Fruit fly (Drosophila melanogaster) whole organism, embryonic: Measurements from ENCODE around the gene CG5160.
A peak's percentile ranks its signal among the peaks of the same experiment; 100 is the strongest.

Experiments used
- Aef1 ChIP-seq: fragments of 200-800 bp; sonication (Bioruptor generic); IDR thresholded peaks from 3 replicates; pipeline ENCODE4 v1.3.6; 2022; ENCODE audit warnings: missing biosample characterization, missing genetic modification characterization
- Asciz ChIP-seq: fragments of 200-800 bp; sonication (Bioruptor generic); optimal IDR thresholded peaks from 2 replicates; lab custom pipeline; 2017; ENCODE audit warnings: missing biosample characterization, mild to moderate bottlenecking, missing genetic modification characterization, missing genetic modification reagents
- Awh ChIP-seq: fragments of 200-800 bp; sonication (Bioruptor generic); IDR thresholded peaks from 2 replicates; pipeline ENCODE4, ENCODE4 v1.3.6; 2022; ENCODE audit warnings: missing biosample characterization, missing genetic modification characterization
- CG11456 ChIP-seq: fragments of 200-800 bp; sonication (Bioruptor generic); IDR thresholded peaks from 3 replicates; pipeline ENCODE4 v1.3.6; 2022; ENCODE audit warnings: missing biosample characterization, missing genetic modification characterization
- CG13424 ChIP-seq: fragments of 200-800 bp; sonication (Bioruptor generic); optimal IDR thresholded peaks from 2 replicates; lab custom pipeline; 2019; ENCODE audit warnings: missing biosample characterization, mild to moderate bottlenecking, missing genetic modification characterization, moderate library complexity
- CG16813 ChIP-seq: fragments of 200-800 bp; sonication (Bioruptor generic); IDR thresholded peaks from 3 replicates; pipeline ENCODE4 v1.3.6; 2022; ENCODE audit warnings: missing biosample characterization, missing genetic modification characterization; ENCODE audit not compliant: partially characterized antibody
- CG17568 ChIP-seq: fragments of 200-800 bp; sonication (Bioruptor generic); optimal IDR thresholded peaks from 2 replicates; lab custom pipeline; 2018; ENCODE audit warnings: missing biosample characterization, mild to moderate bottlenecking, missing genetic modification characterization, moderate library complexity
- CG18476 ChIP-seq: fragments of 200-800 bp; sonication (Bioruptor generic); optimal IDR thresholded peaks from 2 replicates; lab custom pipeline; 2016; ENCODE audit warnings: missing biosample characterization, mild to moderate bottlenecking, missing genetic modification characterization
- CG18599 ChIP-seq: fragments of 200-800 bp; sonication (Bioruptor generic); optimal IDR thresholded peaks from 3 replicates; lab custom pipeline; 2017; ENCODE audit warnings: missing biosample characterization, missing genetic modification characterization, mild to moderate bottlenecking, moderate library complexity, missing genetic modification reagents
- CG2199 ChIP-seq: fragments of 200-800 bp; sonication (Bioruptor generic); IDR thresholded peaks from 3 replicates; pipeline ENCODE4 v1.3.6; 2022; ENCODE audit warnings: missing biosample characterization, missing genetic modification characterization
- CG2875 ChIP-seq: fragments of 200-800 bp; sonication (Bioruptor generic); optimal IDR thresholded peaks from 2 replicates; lab custom pipeline; 2017; ENCODE audit warnings: missing biosample characterization, mild to moderate bottlenecking, missing genetic modification characterization, missing genetic modification reagents
- CG31388 ChIP-seq: fragments of 200-800 bp; sonication (Bioruptor generic); optimal IDR thresholded peaks from 2 replicates; lab custom pipeline; 2016; ENCODE audit warnings: missing biosample characterization, missing genetic modification characterization
- CG32532 ChIP-seq: fragments of 200-800 bp; sonication (Bioruptor generic); IDR thresholded peaks from 2 replicates; pipeline ENCODE4 v1.3.6; 2022; ENCODE audit warnings: missing biosample characterization, missing genetic modification characterization
- CG32767 ChIP-seq: fragments of 200-800 bp; sonication (Bioruptor generic); IDR thresholded peaks from 2 replicates; pipeline ENCODE4 v1.3.6; 2022; ENCODE audit warnings: missing biosample characterization, missing genetic modification characterization
- CG34422 ChIP-seq: fragments of 200-800 bp; sonication (Bioruptor generic); IDR thresholded peaks from 3 replicates; pipeline ENCODE4 v1.3.6; 2022; ENCODE audit warnings: missing biosample characterization, missing genetic modification characterization
- CG4282 ChIP-seq: fragments of 200-800 bp; sonication (Bioruptor generic); optimal IDR thresholded peaks from 2 replicates; lab custom pipeline; 2016; ENCODE audit warnings: missing biosample characterization, missing genetic modification characterization
- CG6813 ChIP-seq: fragments of 200-800 bp; sonication (Bioruptor generic); optimal IDR thresholded peaks from 2 replicates; lab custom pipeline; 2017; ENCODE audit warnings: missing biosample characterization, missing genetic modification characterization, mild to moderate bottlenecking, moderate library complexity, missing genetic modification reagents
- CG7357 ChIP-seq: fragments of 200-800 bp; sonication (Bioruptor generic); IDR thresholded peaks from 3 replicates; pipeline ENCODE4 v1.3.6; 2022; ENCODE audit warnings: missing biosample characterization, missing genetic modification characterization
- CG8089 ChIP-seq: fragments of 200-800 bp; sonication (Bioruptor generic); optimal IDR thresholded peaks from 3 replicates; lab custom pipeline; 2016; ENCODE audit warnings: missing biosample characterization, missing genetic modification characterization
- D19A ChIP-seq: fragments of 200-800 bp; optimal IDR thresholded peaks from 3 replicates; lab custom pipeline; 2019; ENCODE audit warnings: missing biosample characterization, mild to moderate bottlenecking, missing genetic modification characterization, moderate library complexity
- D19B ChIP-seq: fragments of 200-800 bp; sonication (Bioruptor generic); optimal IDR thresholded peaks from 2 replicates; lab custom pipeline; 2017; ENCODE audit warnings: missing biosample characterization, mild to moderate bottlenecking, missing genetic modification characterization
- Dip2 ChIP-seq: fragments of 200-800 bp; sonication (Bioruptor generic); IDR thresholded peaks from 2 replicates; pipeline ENCODE4 v1.3.6; 2022; ENCODE audit warnings: missing biosample characterization, missing genetic modification characterization
- Eip74EF ChIP-seq, 2 experiments: fragments of 200-800 bp in 1 of 2; fragments of >200 bp in 1 of 2; sonication (Bioruptor generic) in 1 of 2; optimal IDR thresholded peaks; 2 replicates each; lab custom pipeline; 2017 to 2019; ENCODE audit warnings: missing biosample characterization in 2 of 2, missing genetic modification characterization in 2 of 2, mild to moderate bottlenecking in 1 of 2, moderate library complexity in 1 of 2
- Ets65A ChIP-seq: fragments of 200-800 bp; sonication (Bioruptor generic); peaks from one replicate; lab custom pipeline; 2016; ENCODE audit warnings: missing biosample characterization, missing genetic modification characterization
- Ets97D ChIP-seq: fragments of 200-800 bp; sonication (Bioruptor generic); optimal IDR thresholded peaks from 3 replicates; lab custom pipeline; 2016; ENCODE audit warnings: missing biosample characterization, missing genetic modification characterization
- Fer3 ChIP-seq: fragments of 200-800 bp; sonication (Bioruptor generic); optimal IDR thresholded peaks from 2 replicates; lab custom pipeline; 2018; ENCODE audit warnings: missing biosample characterization, mild to moderate bottlenecking, missing genetic modification characterization, moderate library complexity
- H15 ChIP-seq: fragments of 200-800 bp; sonication (Bioruptor generic); IDR thresholded peaks from 3 replicates; pipeline ENCODE4 v1.3.6; 2022; ENCODE audit warnings: missing biosample characterization, missing genetic modification characterization
- HHEX ChIP-seq: fragments of 200-800 bp; sonication (Bioruptor generic); optimal IDR thresholded peaks from 3 replicates; lab custom pipeline; 2017; ENCODE audit warnings: missing biosample characterization, mild to moderate bottlenecking, missing genetic modification characterization, missing genetic modification reagents
- HLH4C ChIP-seq: fragments of 200-800 bp; sonication (Bioruptor generic); IDR thresholded peaks from 3 replicates; pipeline ENCODE4 v1.3.6; 2022; ENCODE audit warnings: missing biosample characterization, missing genetic modification characterization; ENCODE audit not compliant: partially characterized antibody
- Hmx ChIP-seq: fragments of 200-800 bp; sonication (Bioruptor generic); optimal IDR thresholded peaks from 2 replicates; lab custom pipeline; 2016; ENCODE audit warnings: missing biosample characterization, missing genetic modification characterization
- Lhr ChIP-seq: fragments of 200-800 bp; sonication (Bioruptor generic); optimal IDR thresholded peaks from 3 replicates; lab custom pipeline; 2017; ENCODE audit warnings: mild to moderate bottlenecking, missing biosample characterization, missing genetic modification reagents, missing genetic modification characterization
- MBD-R2 ChIP-seq: fragments of 200-800 bp; sonication (Bioruptor generic); IDR thresholded peaks from 2 replicates; pipeline ENCODE4 v1.3.6; 2022; ENCODE audit warnings: missing biosample characterization, missing genetic modification characterization
- MESR4 ChIP-seq: fragments of 200-800 bp; sonication (Bioruptor generic); optimal IDR thresholded peaks from 2 replicates; lab custom pipeline; 2018; ENCODE audit warnings: missing biosample characterization, mild to moderate bottlenecking, missing genetic modification characterization, moderate library complexity
- Max ChIP-seq: fragments of 200-800 bp; sonication (Bioruptor generic); optimal IDR thresholded peaks from 2 replicates; lab custom pipeline; 2016; ENCODE audit warnings: missing biosample characterization, mild to moderate bottlenecking, missing genetic modification characterization
- Med ChIP-seq: fragments of 200-800 bp; sonication (Bioruptor generic); peaks from one replicate; lab custom pipeline; 2016; ENCODE audit warnings: missing biosample characterization, missing genetic modification characterization, mild to moderate bottlenecking, inconsistent platforms, moderate library complexity
- NFAT ChIP-seq: fragments of 200-800 bp; sonication (Bioruptor generic); IDR thresholded peaks from 2 replicates; pipeline ENCODE4 v1.3.6; 2022; ENCODE audit warnings: missing biosample characterization, missing genetic modification characterization
- Nf-YB ChIP-seq: fragments of 200-800 bp; sonication (Bioruptor generic); optimal IDR thresholded peaks from 3 replicates; lab custom pipeline; 2019; ENCODE audit warnings: missing biosample characterization, mild to moderate bottlenecking, missing genetic modification characterization, moderate library complexity
- NfI ChIP-seq: fragments of 200-800 bp; sonication (Bioruptor generic); optimal IDR thresholded peaks from 3 replicates; lab custom pipeline; 2018; ENCODE audit warnings: missing biosample characterization, mild to moderate bottlenecking, missing genetic modification characterization, moderate library complexity
- Oaz ChIP-seq: fragments of 200-800 bp; sonication (Bioruptor generic); IDR thresholded peaks from 2 replicates; pipeline ENCODE4 v1.3.6; 2022; ENCODE audit warnings: missing biosample characterization, missing genetic modification characterization
- Oli ChIP-seq: fragments of 200-800 bp; sonication (Bioruptor generic); optimal IDR thresholded peaks from 2 replicates; lab custom pipeline; 2018; ENCODE audit warnings: missing biosample characterization, mild to moderate bottlenecking, missing genetic modification characterization, moderate library complexity
- ap ChIP-seq: fragments of 200-800 bp; sonication (Bioruptor generic); IDR thresholded peaks from 2 replicates; pipeline ENCODE4 v1.3.6; 2022; ENCODE audit warnings: missing biosample characterization, missing genetic modification characterization
- bbx ChIP-seq: fragments of 200-800 bp; sonication (Bioruptor generic); IDR thresholded peaks from 2 replicates; pipeline ENCODE4 v1.3.6; 2022; ENCODE audit warnings: missing biosample characterization, missing genetic modification characterization; ENCODE audit not compliant: partially characterized antibody
- br ChIP-seq: fragments of >200 bp; optimal IDR thresholded peaks from 2 replicates; lab custom pipeline; 2017
- eyg ChIP-seq: fragments of 200-800 bp; sonication (Bioruptor generic); optimal IDR thresholded peaks from 3 replicates; lab custom pipeline; 2016; ENCODE audit warnings: missing biosample characterization, missing genetic modification characterization
- gcm ChIP-seq: fragments of 200-800 bp; sonication (Bioruptor generic); optimal IDR thresholded peaks from 2 replicates; lab custom pipeline; 2019; ENCODE audit warnings: missing biosample characterization, mild to moderate bottlenecking, missing genetic modification characterization, moderate library complexity
- luna ChIP-seq: fragments of 200-800 bp; sonication (Bioruptor generic); optimal IDR thresholded peaks from 2 replicates; lab custom pipeline; 2016; ENCODE audit warnings: missing biosample characterization, missing genetic modification characterization
- pnt ChIP-seq: fragments of 200-800 bp; sonication (Bioruptor generic); optimal IDR thresholded peaks from 3 replicates; lab custom pipeline; 2016; ENCODE audit warnings: missing biosample characterization, missing genetic modification characterization
- slou ChIP-seq: fragments of 200-800 bp; sonication (Bioruptor generic); optimal IDR thresholded peaks from 3 replicates; lab custom pipeline; 2016; ENCODE audit warnings: missing biosample characterization, missing genetic modification characterization
- tgo ChIP-seq: fragments of 200-800 bp; sonication (Bioruptor generic); IDR thresholded peaks from 3 replicates; pipeline ENCODE4 v1.3.6; 2022; ENCODE audit warnings: missing biosample characterization, missing genetic modification characterization

CG5160 gene

dm6 chr2L:7386555-7387420, 11.8 kb downstream of the CG5160 start (continued):
- TF ChIP-seq Oaz (GFP tag; lab: Robert Waterston, UW) = no peak
- no peak for TF ChIP-seq CG31388
- TF ChIP-seq Med = no peak
- TF ChIP-seq Hmx (GFP tag; lab: Kevin White, UChicago) = no peak
- peak; percentile 51; the same call in 1 of the 2 replicates for TF ChIP-seq Awh (GFP tag; lab: Robert Waterston, UW)
- TF ChIP-seq CG6813 = peak; percentile 17
- TF ChIP-seq D19A (tag; lab: Kevin White, UChicago) = peak; percentile 47
- TF ChIP-seq MESR4 = no peak
- TF ChIP-seq CG17568 (GFP tag; lab: Kevin White, UChicago) = no peak
- TF ChIP-seq bbx = no peak
- TF ChIP-seq Ets97D (GFP tag; lab: Kevin White, UChicago) = no peak
- 0 out of 3 replicates have a peak, but pooled peaks have one; percentile 16 for TF ChIP-seq CG2199 (GFP tag; lab: Robert Waterston, UW)
- TF ChIP-seq NfI = no peak
- no peak for TF ChIP-seq slou (GFP tag; lab: Kevin White, UChicago)
- no peak for TF ChIP-seq Oli (tag; lab: Kevin White, UChicago)
- no peak for TF ChIP-seq Eip74EF (GFP tag; optimal IDR thresholded peaks at IDR 0.05; lab: Kevin White, UChicago)
- TF ChIP-seq eyg = no peak
- no peak for TF ChIP-seq CG32767 (GFP tag; lab: Robert Waterston, UW)
- peak; percentile 49 for TF ChIP-seq Ets65A (GFP tag; lab: Kevin White, UChicago)
- TF ChIP-seq MBD-R2 = no peak
- no peak for TF ChIP-seq CG16813 (GFP tag; lab: Robert Waterston, UW)
- TF ChIP-seq Dip2 (GFP tag; lab: Robert Waterston, UW) = no peak
- no peak for TF ChIP-seq Nf-YB (GFP tag; lab: Kevin White, UChicago)
- peak; percentile 35 for TF ChIP-seq Asciz (GFP tag; lab: Kevin White, UChicago)
- no peak for TF ChIP-seq CG4282 (GFP tag; lab: Kevin White, UChicago)
- TF ChIP-seq Fer3 (tag; lab: Kevin White, UChicago) = no peak
- TF ChIP-seq H15 (GFP tag; lab: Robert Waterston, UW) = no peak
- no peak for TF ChIP-seq luna (GFP tag; lab: Kevin White, UChicago)
- peak; percentile 17 for TF ChIP-seq CG18599
- peak; percentile 77 for TF ChIP-seq D19B
- TF ChIP-seq HHEX (GFP tag; lab: Kevin White, UChicago) = peak; percentile 34
- no peak for TF ChIP-seq Max
- peak; percentile 17; the same call in 1 of the 2 replicates for TF ChIP-seq CG32532 (GFP tag; lab: Robert Waterston, UW)
- TF ChIP-seq br (lab: Kevin White, UChicago) = no peak
- TF ChIP-seq gcm (GFP tag; lab: Kevin White, UChicago) = no peak
- no peak for TF ChIP-seq CG11456 (GFP tag; lab: Robert Waterston, UW)
- TF ChIP-seq HLH4C (GFP tag; lab: Robert Waterston, UW) = no peak
- TF ChIP-seq CG2875 (GFP tag; lab: Kevin White, UChicago) = peak; percentile 24
- TF ChIP-seq Lhr (GFP tag; lab: Kevin White, UChicago) = no peak
- no peak for TF ChIP-seq tgo (GFP tag; lab: Robert Waterston, UW)
- peak; percentile 3; the same call in 1 of the 2 replicates for TF ChIP-seq ap
- TF ChIP-seq Aef1 (GFP tag; lab: Robert Waterston, UW) = no peak
- 0 out of 3 replicates have a peak, but pooled peaks have one; percentile 26 for TF ChIP-seq CG34422 (GFP tag; lab: Robert Waterston, UW)
- no peak for TF ChIP-seq CG13424 (tag; lab: Kevin White, UChicago)
- TF ChIP-seq pnt = no peak
- TF ChIP-seq CG7357 (GFP tag; lab: Robert Waterston, UW) = 0 out of 3 replicates have a peak, but pooled peaks have one; percentile 27
- TF ChIP-seq CG18476 (GFP tag; lab: Kevin White, UChicago) = no peak
- TF ChIP-seq CG8089 (GFP tag; lab: Kevin White, UChicago) = no peak
- no peak for TF ChIP-seq NFAT (GFP tag; lab: Robert Waterston, UW)
